Fruit fly (Drosophila melanogaster): Measurements from ENCODE around the gene CG18558.

The CG18558 gene

dm6 chr2L:2884683-2885502 is 40.6 kb upstream of the CG18558 start (continued):
- TF ChIP-seq maf-S (GFP tag; optimal IDR thresholded peaks at IDR 0.05) (no peak), CG10979 (tag; optimal IDR thresholded peaks at IDR 0.05) (no peak), CG11456 (GFP tag; IDR thresholded peaks at IDR 0.05) (peak; percentile 81), tgo (GFP tag; IDR thresholded peaks at IDR 0.05) (peak; percentile 28; the same call in 2 of the 3 replicates), Dek (tag; optimal IDR thresholded peaks at IDR 0.05) (peak; percentile 33), otp (GFP tag; IDR thresholded peaks at IDR 0.05) (peak; percentile 61; the same call in 1 of the 3 replicates), Dad (GFP tag; optimal IDR thresholded peaks at IDR 0.05) (no peak), Dbx (GFP tag; IDR thresholded peaks at IDR 0.05) (peak; percentile 69), Mad (GFP tag; optimal IDR thresholded peaks at IDR 0.05) (peak; percentile 63), dpn (GFP tag; optimal IDR thresholded peaks at IDR 0.05) (peak in 1 of 2 experiments; percentile 18), CG11247 (GFP tag; IDR thresholded peaks at IDR 0.05) (peak; percentile 55; the same call in 1 of the 2 replicates), CG3838 (GFP tag; optimal IDR thresholded peaks at IDR 0.05) (no peak), ttk (GFP tag; IDR thresholded peaks at IDR 0.05) (no peak), HLH3B (GFP tag; IDR thresholded peaks at IDR 0.05) (0 out of 2 replicates have a peak, but pooled peaks have one; percentile 10), rib (GFP tag; IDR thresholded peaks at IDR 0.05) (peak; percentile 76), CG31388 (GFP tag; optimal IDR thresholded peaks at IDR 0.05) (no peak), Dip3 (GFP tag; optimal IDR thresholded peaks at IDR 0.05) (no peak), CG18011 (GFP tag; optimal IDR thresholded peaks at IDR 0.05) (no peak), Ets65A (GFP tag) (no peak), Sox102F (GFP tag; optimal IDR thresholded peaks at IDR 0.05) (peak; percentile 16), jing (GFP tag; optimal IDR thresholded peaks at IDR 0.05) (no peak), chn (GFP tag; optimal IDR thresholded peaks at IDR 0.05) (peak; percentile 13), Atf3 (GFP tag; optimal IDR thresholded peaks at IDR 0.05) (no peak), fd102C (GFP tag; optimal IDR thresholded peaks at IDR 0.05) (peak; percentile 15), CG7928 (GFP tag; optimal IDR thresholded peaks at IDR 0.05) (peak; percentile 99), CG4360 (GFP tag; IDR thresholded peaks at IDR 0.05) (peak; percentile 51; the same call in 1 of the 2 replicates), insv (GFP tag; optimal IDR thresholded peaks at IDR 0.05) (peak in 1 of 2 experiments; percentile 44), amos (GFP tag; IDR thresholded peaks at IDR 0.05; ENCODE audit: partially characterized antibody) (peak; percentile 56; the same call in 1 of the 2 replicates), CG10462 (GFP tag; optimal IDR thresholded peaks at IDR 0.05) (no peak), CG15011 (GFP tag; optimal IDR thresholded peaks at IDR 0.05) (no peak), CG5245 (GFP tag; optimal IDR thresholded peaks at IDR 0.05) (no peak), CG30403 (GFP tag; optimal IDR thresholded peaks at IDR 0.05) (no peak), bcd (GFP tag; optimal IDR thresholded peaks at IDR 0.05) (no peak), Hr51 (GFP tag; optimal IDR thresholded peaks at IDR 0.05) (no peak), MTF-1 (GFP tag; optimal IDR thresholded peaks at IDR 0.05; ENCODE audit: borderline replicate concordance) (peak; percentile 75), CG18764 (GFP tag; optimal IDR thresholded peaks at IDR 0.05) (no peak), CG13296 (GFP tag; optimal IDR thresholded peaks at IDR 0.05) (peak; percentile 57), CG34224 (GFP tag; IDR thresholded peaks at IDR 0.05; ENCODE audit: partially characterized antibody) (peak; percentile 51), CoRest (tag; optimal IDR thresholded peaks at IDR 0.05) (peak; percentile 41), CG7271 (tag; optimal IDR thresholded peaks at IDR 0.05) (no peak), disco-r (GFP tag; optimal IDR thresholded peaks at IDR 0.05) (no peak), pzg (GFP tag; optimal IDR thresholded peaks at IDR 0.05) (peak; percentile 92), danr (GFP tag; IDR thresholded peaks at IDR 0.05) (no peak), CG17802 (tag; optimal IDR thresholded peaks at IDR 0.05) (peak; percentile 37), Usf (GFP tag; optimal IDR thresholded peaks at IDR 0.05) (no peak), CG33213 (GFP tag; optimal IDR thresholded peaks at IDR 0.05) (peak; percentile 58), CG11504 (tag; optimal IDR thresholded peaks at IDR 0.05) (peak; percentile 41), CG3995 (GFP tag; optimal IDR thresholded peaks at IDR 0.05) (peak; percentile 86), CG7786 (GFP tag; optimal IDR thresholded peaks at IDR 0.05) (no peak)
